Worm (Caenorhabditis elegans): Measurements from ENCODE around the gene gcl-1.

DNA sequence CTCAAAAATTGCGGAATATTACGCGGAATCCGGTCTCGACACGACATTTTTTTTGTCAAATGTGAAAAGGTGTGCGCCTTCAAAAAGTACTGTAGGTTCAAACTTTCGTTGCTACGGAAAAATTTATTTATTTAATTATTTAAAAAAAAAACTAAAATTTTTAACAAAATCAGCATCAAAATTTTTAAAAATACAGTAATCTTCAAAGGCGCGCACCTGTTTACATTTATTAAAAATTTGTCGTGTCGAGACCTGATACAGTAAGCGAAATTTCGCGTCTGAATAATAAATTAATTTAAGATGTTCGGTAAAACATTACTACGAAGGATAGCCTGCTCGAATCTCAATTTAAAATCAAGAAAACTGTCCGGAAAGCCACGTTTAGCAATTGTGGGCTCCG, 41.0 kb downstream of the gcl-1 start, which contains the start of gene Y62E10A.6:
- no peak for TF ChIP-seq nfya-1 (tag; optimal IDR thresholded peaks at IDR 0.05; ENCODE audit: insufficient read depth)
- no peak for TF ChIP-seq pqm-1 (tag; optimal IDR thresholded peaks at IDR 0.05)
- TF ChIP-seq nhr-77 (tag; optimal IDR thresholded peaks at IDR 0.05): no peak
- TF ChIP-seq elt-1 (tag; optimal IDR thresholded peaks at IDR 0.05): no peak
- TF ChIP-seq fkh-10 (GFP tag; optimal IDR thresholded peaks at IDR 0.05): no peak
- TF ChIP-seq nhr-28 (tag; optimal IDR thresholded peaks at IDR 0.05): no peak
- no peak for TF ChIP-seq skn-1 (tag; optimal IDR thresholded peaks at IDR 0.05)
- TF ChIP-seq snpc-4 (tag; optimal IDR thresholded peaks at IDR 0.05): no peak
- TF ChIP-seq sea-2 (GFP tag; optimal IDR thresholded peaks at IDR 0.05): no peak
